Worm (Caenorhabditis elegans): ENCODE data around the gene Y34B4A.2.

- no peak for TF ChIP-seq ztf-11 (tag; optimal IDR thresholded peaks at IDR 0.05)
- no peak for TF ChIP-seq egl-27 (tag; optimal IDR thresholded peaks at IDR 0.05)
- no peak for TF ChIP-seq ceh-82 (tag; optimal IDR thresholded peaks at IDR 0.05)
- no peak for TF ChIP-seq nhr-237 (tag; optimal IDR thresholded peaks at IDR 0.05)
- no peak for TF ChIP-seq R02D3.7 (tag; optimal IDR thresholded peaks at IDR 0.05)
- TF ChIP-seq sma-3 (GFP tag; optimal IDR thresholded peaks at IDR 0.05): no peak
These were observed 51.5 kb downstream of the Y34B4A.2 start for ce11 chrX:5330765-5331164.

Measured in whole organism, L2 larva.